Fruit fly (Drosophila melanogaster) whole organism, embryonic: ENCODE measurements around the gene mad2.

Experiments
- ATbp ChIP-seq: fragments of 200-800 bp; sonication (Bioruptor generic); optimal IDR thresholded peaks from 2 replicates; lab custom pipeline; 2017; ENCODE audit warnings: missing biosample characterization, mild to moderate bottlenecking, missing genetic modification characterization, missing genetic modification reagents
- B-H2 ChIP-seq: fragments of 200-800 bp; sonication (Bioruptor generic); optimal IDR thresholded peaks from 2 replicates; lab custom pipeline; 2018; ENCODE audit warnings: missing biosample characterization, mild to moderate bottlenecking, missing genetic modification characterization
- CG10267 ChIP-seq: fragments of 200-800 bp; sonication (Bioruptor generic); optimal IDR thresholded peaks from 2 replicates; lab custom pipeline; 2018; ENCODE audit warnings: missing biosample characterization, mild to moderate bottlenecking, missing genetic modification characterization, moderate library complexity
- CG11456 ChIP-seq: fragments of 200-800 bp; sonication (Bioruptor generic); IDR thresholded peaks from 3 replicates; pipeline ENCODE4 v1.3.6; 2022; ENCODE audit warnings: missing biosample characterization, missing genetic modification characterization
- CG12236 ChIP-seq: fragments of 200-800 bp; sonication (Bioruptor generic); optimal IDR thresholded peaks from 2 replicates; lab custom pipeline; 2016; ENCODE audit warnings: missing biosample characterization, missing genetic modification characterization
- CG13775 ChIP-seq: fragments of 200-800 bp; sonication (Bioruptor generic); optimal IDR thresholded peaks from 3 replicates; lab custom pipeline; 2017; ENCODE audit warnings: missing biosample characterization, mild to moderate bottlenecking, missing genetic modification characterization
- CG14014 ChIP-seq: fragments of 200-800 bp; sonication (Bioruptor generic); IDR thresholded peaks from 2 replicates; pipeline ENCODE4 v1.3.6; 2022; ENCODE audit warnings: missing biosample characterization, missing genetic modification characterization
- CG16863 ChIP-seq: fragments of 200-800 bp; sonication (Bioruptor generic); optimal IDR thresholded peaks from 3 replicates; lab custom pipeline; 2016; ENCODE audit warnings: missing biosample characterization, missing genetic modification characterization
- CG17385 ChIP-seq: fragments of 200-800 bp; sonication (Bioruptor generic); optimal IDR thresholded peaks from 3 replicates; lab custom pipeline; 2018; ENCODE audit warnings: missing biosample characterization, mild to moderate bottlenecking, missing genetic modification characterization
- CG18476 ChIP-seq: fragments of 200-800 bp; sonication (Bioruptor generic); optimal IDR thresholded peaks from 2 replicates; lab custom pipeline; 2016; ENCODE audit warnings: missing biosample characterization, mild to moderate bottlenecking, missing genetic modification characterization
- CG2116 ChIP-seq: fragments of 200-800 bp; sonication (Bioruptor generic); optimal IDR thresholded peaks from 3 replicates; lab custom pipeline; 2018; ENCODE audit warnings: missing biosample characterization, mild to moderate bottlenecking, missing genetic modification characterization
- CG2202 ChIP-seq: fragments of 200-800 bp; sonication (Bioruptor generic); optimal IDR thresholded peaks from 2 replicates; lab custom pipeline; 2018; ENCODE audit warnings: missing biosample characterization, mild to moderate bottlenecking, missing genetic modification characterization
- CG2712 ChIP-seq: fragments of 200-800 bp; optimal IDR thresholded peaks from 3 replicates; lab custom pipeline; 2019; ENCODE audit warnings: missing biosample characterization, mild to moderate bottlenecking, missing genetic modification characterization, moderate library complexity
- CG33213 ChIP-seq: fragments of 200-800 bp; sonication (Bioruptor generic); optimal IDR thresholded peaks from 3 replicates; lab custom pipeline; 2016; ENCODE audit warnings: missing biosample characterization, missing genetic modification characterization
- CG33557 ChIP-seq: fragments of 200-800 bp; sonication (Bioruptor generic); optimal IDR thresholded peaks from 2 replicates; lab custom pipeline; 2019; ENCODE audit warnings: missing biosample characterization, mild to moderate bottlenecking, missing genetic modification characterization, moderate library complexity
- CG3847 ChIP-seq: fragments of 200-800 bp; sonication (Bioruptor generic); IDR thresholded peaks from 2 replicates; pipeline ENCODE4 v1.3.6; 2022; ENCODE audit warnings: missing biosample characterization, missing genetic modification characterization
- CG7786 ChIP-seq: fragments of 200-800 bp; sonication (Bioruptor generic); optimal IDR thresholded peaks from 2 replicates; lab custom pipeline; 2016; ENCODE audit warnings: missing biosample characterization, missing genetic modification characterization
- CG8089 ChIP-seq: fragments of 200-800 bp; sonication (Bioruptor generic); optimal IDR thresholded peaks from 3 replicates; lab custom pipeline; 2016; ENCODE audit warnings: missing biosample characterization, missing genetic modification characterization
- Chrac-16 ChIP-seq: fragments of 200-800 bp; sonication (Bioruptor generic); optimal IDR thresholded peaks from 3 replicates; lab custom pipeline; 2016; ENCODE audit warnings: missing biosample characterization, missing genetic modification characterization
- CoRest ChIP-seq: fragments of 200-800 bp; sonication (Bioruptor generic); optimal IDR thresholded peaks from 3 replicates; lab custom pipeline; 2018; ENCODE audit warnings: missing biosample characterization, mild to moderate bottlenecking, missing genetic modification characterization, moderate library complexity
- Dp ChIP-seq: fragments of 200-800 bp; sonication (Bioruptor generic); optimal IDR thresholded peaks from 2 replicates; lab custom pipeline; 2018; ENCODE audit warnings: missing biosample characterization, mild to moderate bottlenecking, missing genetic modification characterization, moderate library complexity
- GATAe ChIP-seq: fragments of 200-800 bp; sonication (Bioruptor generic); conservative IDR thresholded peaks from 2 replicates; pipeline ENCODE4 v1.3.6; 2022; ENCODE audit warnings: missing biosample characterization, missing genetic modification characterization
- Hand ChIP-seq: fragments of 200-800 bp; sonication (Bioruptor generic); optimal IDR thresholded peaks from 2 replicates; lab custom pipeline; 2017; ENCODE audit warnings: mild to moderate bottlenecking, missing biosample characterization, missing genetic modification reagents, missing genetic modification characterization
- Hr51 ChIP-seq, 2 experiments: fragments of 200-800 bp; sonication (Bioruptor generic); optimal IDR thresholded peaks; 2 replicates in 1 of 2; 3 replicates in 1 of 2; lab custom pipeline; 2016 to 2018; ENCODE audit warnings: missing biosample characterization in 2 of 2, missing genetic modification characterization in 2 of 2, mild to moderate bottlenecking in 1 of 2, moderate library complexity in 1 of 2
- Kr ChIP-seq: fragments of 200-800 bp; sonication (Bioruptor generic); optimal IDR thresholded peaks from 2 replicates; lab custom pipeline; 2017; ENCODE audit warnings: missing biosample characterization, mild to moderate bottlenecking, missing genetic modification characterization
- NC2β ChIP-seq: fragments of 200-800 bp; sonication (Bioruptor generic); optimal IDR thresholded peaks from 2 replicates; lab custom pipeline; 2016; ENCODE audit warnings: missing biosample characterization, missing genetic modification characterization
- NK7.1 ChIP-seq: fragments of 200-800 bp; sonication (Bioruptor generic); optimal IDR thresholded peaks from 3 replicates; lab custom pipeline; 2016; ENCODE audit warnings: missing biosample characterization, missing genetic modification characterization
- Neu2 ChIP-seq: fragments of 200-800 bp; sonication (Bioruptor generic); optimal IDR thresholded peaks from 3 replicates; lab custom pipeline; 2016; ENCODE audit warnings: missing biosample characterization, missing genetic modification characterization, borderline replicate concordance
- Poxn ChIP-seq: fragments of 200-800 bp; sonication (Bioruptor generic); IDR thresholded peaks from 2 replicates; pipeline ENCODE4 v1.3.6; 2022; ENCODE audit warnings: missing biosample characterization, missing genetic modification characterization
- Rx ChIP-seq: fragments of 200-800 bp; sonication (Bioruptor generic); IDR thresholded peaks from 2 replicates; pipeline ENCODE4 v1.3.6; 2022; ENCODE audit warnings: missing biosample characterization, missing genetic modification characterization
- Spps ChIP-seq: fragments of 200-800 bp; sonication (Bioruptor generic); optimal IDR thresholded peaks from 2 replicates; lab custom pipeline; 2018; ENCODE audit warnings: missing biosample characterization, mild to moderate bottlenecking, missing genetic modification characterization
- Xrp1 ChIP-seq: fragments of 200-800 bp; sonication (Bioruptor generic); IDR thresholded peaks from 2 replicates; pipeline ENCODE4 v1.3.6; 2022; ENCODE audit warnings: missing biosample characterization, missing genetic modification characterization
- YL-1 ChIP-seq: fragments of 200-800 bp; sonication (Bioruptor generic); optimal IDR thresholded peaks from 3 replicates; lab custom pipeline; 2017; ENCODE audit warnings: missing biosample characterization, mild to moderate bottlenecking, missing genetic modification characterization
- ac ChIP-seq: fragments of 200-800 bp; sonication (Bioruptor generic); optimal IDR thresholded peaks from 3 replicates; lab custom pipeline; 2017; ENCODE audit warnings: missing biosample characterization, mild to moderate bottlenecking, missing genetic modification characterization
- aop ChIP-seq: fragments of 200-800 bp; sonication (Bioruptor generic); IDR thresholded peaks from 2 replicates; pipeline ENCODE4 v1.3.6; 2022; ENCODE audit warnings: missing biosample characterization, missing genetic modification characterization
- bsh ChIP-seq, 2 experiments: fragments of 200-800 bp; sonication (Bioruptor generic); optimal IDR thresholded peaks; 2 replicates each; lab custom pipeline; 2017 to 2018; ENCODE audit warnings: mild to moderate bottlenecking in 2 of 2, missing biosample characterization in 2 of 2, missing genetic modification characterization in 2 of 2, moderate library complexity in 1 of 2
- chm ChIP-seq: fragments of 200-800 bp; sonication (Bioruptor generic); IDR thresholded peaks from 2 replicates; pipeline ENCODE4 v1.3.6; 2022; ENCODE audit warnings: missing biosample characterization, missing genetic modification characterization
- crp ChIP-seq, 2 experiments: fragments of 200-800 bp; sonication (Bioruptor generic); optimal IDR thresholded peaks; 2 replicates in 1 of 2; 3 replicates in 1 of 2; lab custom pipeline; 2017; ENCODE audit warnings: missing biosample characterization in 2 of 2, missing genetic modification characterization in 2 of 2, mild to moderate bottlenecking in 1 of 2, moderate library complexity in 1 of 2
- dmrt11E ChIP-seq: fragments of 200-800 bp; sonication (Bioruptor generic); optimal IDR thresholded peaks from 3 replicates; lab custom pipeline; 2018; ENCODE audit warnings: missing biosample characterization, mild to moderate bottlenecking, missing genetic modification characterization, moderate library complexity
- gcm ChIP-seq: fragments of 200-800 bp; sonication (Bioruptor generic); optimal IDR thresholded peaks from 2 replicates; lab custom pipeline; 2019; ENCODE audit warnings: missing biosample characterization, mild to moderate bottlenecking, missing genetic modification characterization, moderate library complexity
- gsb-n ChIP-seq: fragments of 200-800 bp; sonication (Bioruptor generic); optimal IDR thresholded peaks from 3 replicates; lab custom pipeline; 2018; ENCODE audit warnings: missing biosample characterization, mild to moderate bottlenecking, missing genetic modification characterization
- h ChIP-seq: fragments of >200 bp; optimal IDR thresholded peaks from 2 replicates; lab custom pipeline; 2017
- knrl ChIP-seq: fragments of 200-800 bp; sonication (Bioruptor generic); IDR thresholded peaks from 3 replicates; pipeline ENCODE4 v1.3.6; 2022; ENCODE audit warnings: missing biosample characterization, missing genetic modification characterization; ENCODE audit not compliant: partially characterized antibody
- onecut ChIP-seq: fragments of 200-800 bp; sonication (Bioruptor generic); IDR thresholded peaks from 2 replicates; pipeline ENCODE4 v1.3.6; 2022; ENCODE audit warnings: missing biosample characterization, missing genetic modification characterization
- prd ChIP-seq, 3 experiments: fragments of >200 bp in 2 of 3; fragments of 200-800 bp in 1 of 3; sonication (Bioruptor generic) in 1 of 3; optimal IDR thresholded peaks in 2 of 3; IDR thresholded peaks in 1 of 3; 2 replicates in 2 of 3; 3 replicates in 1 of 3; pipeline versions ENCODE4 v1.3.6 to Lab custom; 2017 to 2022; ENCODE audit warnings: missing biosample characterization in 1 of 3, missing genetic modification characterization in 1 of 3
- rib ChIP-seq: fragments of 200-800 bp; sonication (Bioruptor generic); IDR thresholded peaks from 2 replicates; pipeline ENCODE4 v1.3.6; 2022; ENCODE audit warnings: missing biosample characterization, missing genetic modification characterization
- unpg ChIP-seq: fragments of 200-800 bp; sonication (Bioruptor generic); optimal IDR thresholded peaks from 3 replicates; lab custom pipeline; 2018; ENCODE audit warnings: missing biosample characterization, mild to moderate bottlenecking, missing genetic modification characterization, moderate library complexity
- zen ChIP-seq: fragments of 200-800 bp; sonication (Bioruptor generic); optimal IDR thresholded peaks from 3 replicates; lab custom pipeline; 2018; ENCODE audit warnings: missing biosample characterization, mild to moderate bottlenecking, missing genetic modification characterization, moderate library complexity
- zf30C ChIP-seq: fragments of 200-800 bp; sonication (Bioruptor generic); optimal IDR thresholded peaks from 3 replicates; lab custom pipeline; 2018; ENCODE audit warnings: missing biosample characterization, mild to moderate bottlenecking, missing genetic modification characterization
- zfh2 ChIP-seq: fragments of 200-800 bp; sonication (Bioruptor generic); optimal IDR thresholded peaks from 2 replicates; lab custom pipeline; 2016; ENCODE audit warnings: missing biosample characterization, missing genetic modification characterization

The mad2 gene

DNA sequence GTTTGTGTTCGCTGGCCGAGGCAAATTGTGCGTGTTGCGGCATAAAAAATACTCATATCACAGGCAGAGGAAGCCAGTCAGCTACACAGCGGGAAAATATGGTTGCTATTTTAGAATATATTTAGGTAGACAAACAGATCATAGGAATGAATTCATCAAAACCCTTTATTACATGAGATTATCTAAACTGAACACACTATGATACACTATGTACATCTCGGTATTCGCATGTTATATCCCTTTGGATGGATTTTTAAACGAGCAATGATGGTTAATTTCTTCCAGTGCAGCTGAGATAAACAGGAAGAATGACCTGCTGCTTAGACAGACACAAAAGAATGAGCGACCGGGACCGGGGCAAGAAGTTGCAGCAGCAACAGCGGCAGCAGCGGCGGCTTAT, 44.0 kb upstream of the mad2 start (continued):
- no peak for TF ChIP-seq prd (optimal IDR thresholded peaks at IDR 0.05; lab: Kevin White, UChicago)
- peak; percentile 84; the same call in 2 of the 3 replicates for TF ChIP-seq prd (GFP tag; IDR thresholded peaks at IDR 0.05; lab: Robert Waterston, UW)
- no peak for TF ChIP-seq CG17385 (GFP tag; lab: Kevin White, UChicago)
- TF ChIP-seq unpg = no peak
- TF ChIP-seq knrl = no peak
- no peak for TF ChIP-seq crp (GFP tag; optimal IDR thresholded peaks at IDR 0.05; lab: Kevin White, UChicago)
- peak; percentile 73 for TF ChIP-seq CG33557
- TF ChIP-seq CG8089 (GFP tag; lab: Kevin White, UChicago) = peak; percentile 27
- TF ChIP-seq CG12236 (GFP tag; lab: Kevin White, UChicago) = peak; percentile 37
- TF ChIP-seq onecut = no peak
- TF ChIP-seq CG3847 (GFP tag; lab: Robert Waterston, UW) = no peak
- TF ChIP-seq Xrp1 (GFP tag; lab: Robert Waterston, UW) = peak; percentile 79
- TF ChIP-seq gsb-n (tag; lab: Kevin White, UChicago) = peak; percentile 37
- peak; percentile 59 for TF ChIP-seq Chrac-16 (GFP tag; lab: Kevin White, UChicago)
- peak; percentile 40 for TF ChIP-seq CG2202
- TF ChIP-seq zf30C = peak; percentile 96
- TF ChIP-seq CG2116 (GFP tag; lab: Kevin White, UChicago) = peak; percentile 13
- TF ChIP-seq B-H2 = no peak
- peak; percentile 38 for TF ChIP-seq CG16863 (GFP tag; lab: Kevin White, UChicago)
- TF ChIP-seq CG2712 = peak; percentile 80
- TF ChIP-seq NK7.1 = peak; percentile 14
- TF ChIP-seq NC2β (GFP tag; lab: Kevin White, UChicago) = peak; percentile 54
- TF ChIP-seq CG13775 (GFP tag; lab: Kevin White, UChicago) = peak; percentile 66
- no peak for TF ChIP-seq CG33213 (GFP tag; lab: Kevin White, UChicago)
- no peak for TF ChIP-seq chm (GFP tag; lab: Robert Waterston, UW)
- no peak for TF ChIP-seq aop (GFP tag; lab: Robert Waterston, UW)
- TF ChIP-seq Spps (tag; lab: Kevin White, UChicago) = peak; percentile 24
- no peak for TF ChIP-seq CG14014
- no peak for TF ChIP-seq CG18476 (GFP tag; lab: Kevin White, UChicago)
- peak; percentile 75 for TF ChIP-seq zen (tag; lab: Kevin White, UChicago)
- TF ChIP-seq zfh2 = no peak
- TF ChIP-seq Poxn (GFP tag; lab: Robert Waterston, UW) = no peak
- TF ChIP-seq Hr51 (GFP tag; optimal IDR thresholded peaks at IDR 0.05; lab: Kevin White, UChicago) = peak in 1 of 2 experiments; percentile 17
- TF ChIP-seq CG7786 (GFP tag; lab: Kevin White, UChicago) = peak; percentile 16
- peak; percentile 88 for TF ChIP-seq dmrt11E (tag; lab: Kevin White, UChicago)
- TF ChIP-seq Hand = no peak
- peak in 1 of 2 experiments; percentile 29 for TF ChIP-seq bsh (GFP tag; optimal IDR thresholded peaks at IDR 0.05; lab: Kevin White, UChicago)
- TF ChIP-seq ATbp (GFP tag; lab: Kevin White, UChicago) = no peak
- peak; percentile 75 for TF ChIP-seq CG10267 (tag; lab: Kevin White, UChicago)
- peak; percentile 29 for TF ChIP-seq Neu2 (GFP tag; lab: Kevin White, UChicago)
- no peak for TF ChIP-seq CG11456 (GFP tag; lab: Robert Waterston, UW)
- TF ChIP-seq ac (GFP tag; lab: Kevin White, UChicago) = peak; percentile 85
- TF ChIP-seq GATAe (GFP tag; lab: Robert Waterston, UW) = no peak
- TF ChIP-seq Rx = no peak
- peak; percentile 25 for TF ChIP-seq gcm
- TF ChIP-seq YL-1 (GFP tag; lab: Kevin White, UChicago) = no peak
- TF ChIP-seq Kr (GFP tag; lab: Kevin White, UChicago) = peak; percentile 54
- TF ChIP-seq h = no peak
- no peak for TF ChIP-seq rib (GFP tag; lab: Robert Waterston, UW)
- peak; percentile 19 for TF ChIP-seq CoRest (tag; lab: Kevin White, UChicago)
- no peak for TF ChIP-seq Dp (GFP tag; lab: Kevin White, UChicago)
